Worm (Caenorhabditis elegans) whole organism, early embryonic: ENCODE data around the gene F36H5.14.

ENCODE experiments used
- hmg-4 ChIP-seq: fragments of 200-800 bp; sonication (Bioruptor generic); optimal IDR thresholded peaks from 2 replicates; lab custom pipeline; 2018; ENCODE audit warnings: mild to moderate bottlenecking, missing genetic modification characterization, missing compliant biosample characterization
- tra-4 ChIP-seq: sonication (generic microtip); optimal IDR thresholded peaks from 2 replicates; lab custom pipeline; 2017; ENCODE audit warnings: missing genetic modification characterization, missing compliant biosample characterization

ce11 chrII:1784799-1785198 lies 9.5 kb downstream of the F36H5.14 start, which contains the start of gene C08F1.11:
- TF ChIP-seq hmg-4 (no peak), tra-4 (tag; lab: Kevin White, UChicago) (no peak)
